Fruit fly (Drosophila melanogaster): ENCODE results near the gene RhoGDI.
A peak's percentile ranks its signal among the peaks of the same experiment; 100 is the strongest.

Gene RhoGDI

dm6 chr3L:19919981-19920380, 8.6 kb upstream of the RhoGDI start:
- no peak for TF ChIP-seq CG8159 (tag; optimal IDR thresholded peaks at IDR 0.05)
- no peak for TF ChIP-seq fd96Ca (GFP tag; IDR thresholded peaks at IDR 0.05)
- TF ChIP-seq CG9948 (tag; optimal IDR thresholded peaks at IDR 0.05) = no peak
- TF ChIP-seq Ets98B (GFP tag; IDR thresholded peaks at IDR 0.05) = no peak
- TF ChIP-seq CG8301 (tag; optimal IDR thresholded peaks at IDR 0.05) = no peak

dm6 chr3L:19922833-19923745, 5.5 kb upstream of the RhoGDI start, which contains the start of gene Pfdn6:
TSS of gene Pfdn6 (plus strand) at chr3L:19923671.
- TF ChIP-seq CG4496 (GFP tag; IDR thresholded peaks at IDR 0.05) (peak; percentile 61; the same call in 2 of the 3 replicates), CG34367 (tag; optimal IDR thresholded peaks at IDR 0.05) (peak; percentile 20), CG9948 (tag; optimal IDR thresholded peaks at IDR 0.05) (peak; percentile 18), CG8159 (tag; optimal IDR thresholded peaks at IDR 0.05) (no peak), CG15710 (tag; optimal IDR thresholded peaks at IDR 0.05) (peak; percentile 57), rn (GFP tag; IDR thresholded peaks at IDR 0.05) (0 out of 2 replicates have a peak, but pooled peaks have one; percentile 38), Pif1B (GFP tag; optimal IDR thresholded peaks at IDR 0.05) (no peak), Ets98B (GFP tag; IDR thresholded peaks at IDR 0.05) (peak; percentile 72), Pif1A (GFP tag; optimal IDR thresholded peaks at IDR 0.05) (no peak), CG17806 (tag; optimal IDR thresholded peaks at IDR 0.05) (peak; percentile 21), EcR (GFP tag; optimal IDR thresholded peaks at IDR 0.05) (no peak), Snoo (tag; optimal IDR thresholded peaks at IDR 0.05) (peak; percentile 35), D1 (tag; optimal IDR thresholded peaks at IDR 0.05) (no peak), CG32121 (GFP tag; IDR thresholded peaks at IDR 0.05) (peak; percentile 75), fd96Ca (GFP tag; IDR thresholded peaks at IDR 0.05) (peak; percentile 92)

- TF ChIP-seq CG4496 (GFP tag; IDR thresholded peaks at IDR 0.05) (peak; percentile 54; the same call in 1 of the 3 replicates), CG8159 (tag; optimal IDR thresholded peaks at IDR 0.05) (no peak)
These were observed 3.7 kb upstream of the RhoGDI start, which contains the start of gene Grasp65 for dm6 chr3L:19924771-19925304. TSS of gene Grasp65 (plus strand) at chr3L:19924943.

- no peak for TF ChIP-seq CG9948 (tag; optimal IDR thresholded peaks at IDR 0.05)
- TF ChIP-seq CG10348 (GFP tag; IDR thresholded peaks at IDR 0.05) = no peak
- no peak; the same call in 1 of the 3 replicates for TF ChIP-seq CG4496 (GFP tag; IDR thresholded peaks at IDR 0.05)
- 0 out of 3 replicates have a peak, but pooled peaks have one; percentile 8 for TF ChIP-seq fd96Ca (GFP tag; IDR thresholded peaks at IDR 0.05)
- no peak for TF ChIP-seq EcR (GFP tag; optimal IDR thresholded peaks at IDR 0.05)
- TF ChIP-seq Pif1A (GFP tag; optimal IDR thresholded peaks at IDR 0.05) = no peak
- no peak for TF ChIP-seq Pif1B (GFP tag; optimal IDR thresholded peaks at IDR 0.05)
- peak; percentile 16 for TF ChIP-seq Snoo (tag; optimal IDR thresholded peaks at IDR 0.05)
- peak; percentile 60 for TF ChIP-seq Ets98B (GFP tag; IDR thresholded peaks at IDR 0.05)
- TF ChIP-seq CG32121 (GFP tag; IDR thresholded peaks at IDR 0.05) = peak; percentile 53; the same call in 1 of the 2 replicates
- no peak for TF ChIP-seq CG34367 (tag; optimal IDR thresholded peaks at IDR 0.05)
- TF ChIP-seq CG14655 (GFP tag; optimal IDR thresholded peaks at IDR 0.05) = no peak
- peak; percentile 7 for TF ChIP-seq CG8301 (tag; optimal IDR thresholded peaks at IDR 0.05)
- peak; percentile 77 for TF ChIP-seq CG12605 (GFP tag; IDR thresholded peaks at IDR 0.05)
- no peak for TF ChIP-seq D1 (tag; optimal IDR thresholded peaks at IDR 0.05)
- peak; percentile 5 for TF ChIP-seq CG8159 (tag; optimal IDR thresholded peaks at IDR 0.05)
- TF ChIP-seq CG15710 (tag; optimal IDR thresholded peaks at IDR 0.05) = no peak
These were observed 642 bp downstream of the RhoGDI start for dm6 chr3L:19929051-19929718.

- no peak for TF ChIP-seq CG12605 (GFP tag; IDR thresholded peaks at IDR 0.05)
- no peak for TF ChIP-seq CG8159 (tag; optimal IDR thresholded peaks at IDR 0.05)
- no peak for TF ChIP-seq gl (tag; optimal IDR thresholded peaks at IDR 0.05)
- no peak for TF ChIP-seq CG32121 (GFP tag; IDR thresholded peaks at IDR 0.05)
- no peak for TF ChIP-seq CG4496 (GFP tag; IDR thresholded peaks at IDR 0.05)
- TF ChIP-seq Snoo (tag; optimal IDR thresholded peaks at IDR 0.05) = no peak
- no peak for TF ChIP-seq CG15710 (tag; optimal IDR thresholded peaks at IDR 0.05)
- TF ChIP-seq CG17806 (tag; optimal IDR thresholded peaks at IDR 0.05) = no peak
- TF ChIP-seq CG34367 (tag; optimal IDR thresholded peaks at IDR 0.05) = no peak
These were observed 1.3 kb downstream of the RhoGDI start for dm6 chr3L:19929719-19930334.

dm6 chr3L:19931391-19931790, 2.8 kb downstream of the RhoGDI start, which contains the start of gene CG46462:
TSS of gene CG46462 (plus strand) at chr3L:19931691.
- no peak for TF ChIP-seq Pif1A (GFP tag; optimal IDR thresholded peaks at IDR 0.05)
- TF ChIP-seq CG14655 (GFP tag; optimal IDR thresholded peaks at IDR 0.05) = no peak
- no peak for TF ChIP-seq gl (tag; optimal IDR thresholded peaks at IDR 0.05)
- TF ChIP-seq CG13204 (GFP tag; optimal IDR thresholded peaks at IDR 0.05) = no peak
- TF ChIP-seq CG8301 (tag; optimal IDR thresholded peaks at IDR 0.05) = no peak
- no peak for TF ChIP-seq CG10348 (GFP tag; IDR thresholded peaks at IDR 0.05)
- no peak for TF ChIP-seq Pif1B (GFP tag; optimal IDR thresholded peaks at IDR 0.05)
- no peak for TF ChIP-seq EcR (GFP tag; optimal IDR thresholded peaks at IDR 0.05)
- no peak for TF ChIP-seq Ets98B (GFP tag; IDR thresholded peaks at IDR 0.05)
- TF ChIP-seq CG32121 (GFP tag; IDR thresholded peaks at IDR 0.05) = no peak
- no peak for TF ChIP-seq rn (GFP tag; IDR thresholded peaks at IDR 0.05)
- no peak for TF ChIP-seq CG12605 (GFP tag; IDR thresholded peaks at IDR 0.05)
- TF ChIP-seq CG8159 (tag; optimal IDR thresholded peaks at IDR 0.05) = no peak
